Worm (Caenorhabditis elegans): ENCODE measurements around the gene R52.5.

The R52.5 gene

ce11 chrII:2058985-2059384 is 50.9 kb downstream of the R52.5 start, which contains the start of gene F07E5.5:
Gene F07E5.5, minus strand, starts transcription at chrII:2059070.
- TF ChIP-seq unc-62 (GFP tag; optimal IDR thresholded peaks at IDR 0.05): no peak
